Worm (Caenorhabditis elegans) whole organism, midembryonic: ENCODE data around the gene cpg-8.

Experiments used
- T22C8.4 ChIP-seq: fragments of 200-800 bp; sonication (Bioruptor generic); IDR thresholded peaks from 2 replicates; pipeline ENCODE4 v1.3.6; 2022; ENCODE audit warnings: missing genetic modification characterization, missing compliant biosample characterization
- cog-1 ChIP-seq: sonication (generic microtip); optimal IDR thresholded peaks from 2 replicates; lab custom pipeline; 2016; ENCODE audit warnings: missing genetic modification characterization, missing compliant biosample characterization
- flt-1 ChIP-seq: fragments of 200-800 bp; sonication (Bioruptor generic); IDR thresholded peaks from 2 replicates; pipeline ENCODE4 v1.3.6; 2022; ENCODE audit warnings: missing genetic modification characterization, missing compliant biosample characterization
- klf-2 ChIP-seq: fragments of 200-800 bp; sonication (Bioruptor generic); conservative IDR thresholded peaks from 2 replicates; pipeline ENCODE4 v1.3.6; 2022; ENCODE audit warnings: missing genetic modification reagents, missing genetic modification characterization, missing compliant biosample characterization
- med-1 ChIP-seq: sonication (generic microtip); optimal IDR thresholded peaks from 2 replicates; lab custom pipeline; 2017; ENCODE audit warnings: missing genetic modification characterization, mild to moderate bottlenecking, missing compliant biosample characterization, antibody characterized with exemption, missing genetic modification reagents; ENCODE audit not compliant: insufficient read depth
- ref-1 ChIP-seq: fragments of 200-800 bp; sonication (Bioruptor generic); conservative IDR thresholded peaks from 2 replicates; pipeline ENCODE4 v1.3.6; 2022; ENCODE audit warnings: missing genetic modification reagents, missing genetic modification characterization, missing compliant biosample characterization
- tab-1 ChIP-seq: fragments of 200-800 bp; sonication (Bioruptor generic); IDR thresholded peaks from 2 replicates; pipeline ENCODE4 v1.3.6; 2022; ENCODE audit warnings: missing genetic modification characterization, missing compliant biosample characterization
- ztf-23 ChIP-seq: fragments of 200-800 bp; sonication (Bioruptor generic); IDR thresholded peaks from 2 replicates; pipeline ENCODE4 v1.3.6; 2022; ENCODE audit warnings: missing genetic modification reagents, missing genetic modification characterization, missing compliant biosample characterization
- ztf-29 ChIP-seq: fragments of 200-800 bp; sonication (Bioruptor generic); IDR thresholded peaks from 2 replicates; pipeline ENCODE4 v1.3.6; 2022; ENCODE audit warnings: missing genetic modification reagents, missing genetic modification characterization, missing compliant biosample characterization

Gene cpg-8

DNA sequence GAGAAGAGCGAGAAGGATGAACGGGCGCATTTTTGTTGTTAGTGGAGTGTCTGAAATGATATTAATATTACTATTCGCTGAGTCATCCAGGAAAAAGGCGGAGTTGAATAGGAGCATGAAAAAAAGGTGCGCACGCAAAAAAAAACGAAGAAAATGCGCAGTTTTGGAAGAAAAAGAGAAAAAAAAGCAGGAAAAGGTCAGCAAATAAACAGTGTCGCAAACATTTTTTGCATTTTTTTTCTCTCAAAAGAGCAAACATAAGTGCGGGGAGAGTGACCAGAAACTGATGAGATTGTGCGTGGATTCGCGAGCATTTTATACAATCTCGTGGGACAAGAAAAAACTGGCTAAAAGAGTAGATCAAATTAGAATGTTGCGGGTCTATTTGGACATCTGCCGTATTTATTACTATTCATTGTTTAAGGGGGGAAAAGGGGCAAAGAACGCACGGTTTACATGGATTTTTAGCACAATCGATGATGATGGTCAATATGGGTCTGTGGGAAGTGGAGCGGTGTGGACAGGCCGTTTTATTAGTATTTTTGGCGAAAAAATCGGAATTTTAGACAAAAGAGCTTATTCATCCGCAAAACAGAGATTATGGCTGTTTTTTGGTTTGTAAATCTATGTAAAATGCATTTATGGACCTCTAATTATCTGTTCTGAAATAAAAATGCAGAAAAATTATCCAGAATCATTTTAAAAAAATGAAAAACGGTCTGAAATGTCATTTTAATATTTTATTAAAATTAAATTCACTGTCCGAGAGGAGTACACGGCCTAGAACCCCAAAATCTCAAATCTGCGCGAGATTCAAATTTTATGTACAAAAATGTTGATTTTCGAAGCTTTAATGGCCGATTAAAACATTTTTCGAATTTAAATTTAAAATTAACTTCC lies at the start of gene cpg-8:
cpg-8 (minus strand) TSS at position 51 of the 900 bp plus-strand sequence.
- TF ChIP-seq ztf-23 (no peak), klf-2 (GFP tag; lab: Robert Waterston, UW) (no peak), med-1 (GFP tag; lab: Kevin White, UChicago) (no peak), ref-1 (GFP tag; lab: Robert Waterston, UW) (no peak), tab-1 (no peak), flt-1 (no peak), ztf-29 (GFP tag; lab: Robert Waterston, UW) (no peak), cog-1 (no peak), T22C8.4 (GFP tag; lab: Robert Waterston, UW) (no peak)

DNA sequence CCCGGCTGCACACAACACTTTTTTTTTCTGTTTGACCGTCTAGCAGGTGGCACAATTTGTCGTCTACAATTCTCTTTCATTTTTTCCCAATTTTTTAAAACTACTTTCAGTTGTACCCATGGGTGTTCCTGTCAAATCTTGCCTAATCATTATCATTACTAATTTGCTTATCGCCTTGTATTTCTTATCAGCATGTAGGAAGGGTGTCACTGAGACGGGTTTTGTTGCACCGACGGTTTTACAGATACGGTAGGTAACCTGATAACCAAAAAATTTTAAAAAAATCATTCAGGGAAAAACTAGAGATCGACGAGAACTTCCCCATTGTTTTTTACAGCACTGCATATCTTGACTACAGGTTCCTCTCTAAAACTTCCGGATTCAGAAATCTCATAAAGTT lies 45.5 kb upstream of the cpg-8 start, which contains the start of gene F39G3.2:
F39G3.2 (plus strand) TSS at position 105 of the 400 bp plus-strand sequence.
- TF ChIP-seq ref-1 (GFP tag; lab: Robert Waterston, UW) (no peak), flt-1 (no peak), T22C8.4 (GFP tag; lab: Robert Waterston, UW) (no peak), cog-1 (no peak), med-1 (GFP tag; lab: Kevin White, UChicago) (no peak), tab-1 (no peak), ztf-29 (GFP tag; lab: Robert Waterston, UW) (no peak), klf-2 (GFP tag; lab: Robert Waterston, UW) (no peak), ztf-23 (no peak)

DNA sequence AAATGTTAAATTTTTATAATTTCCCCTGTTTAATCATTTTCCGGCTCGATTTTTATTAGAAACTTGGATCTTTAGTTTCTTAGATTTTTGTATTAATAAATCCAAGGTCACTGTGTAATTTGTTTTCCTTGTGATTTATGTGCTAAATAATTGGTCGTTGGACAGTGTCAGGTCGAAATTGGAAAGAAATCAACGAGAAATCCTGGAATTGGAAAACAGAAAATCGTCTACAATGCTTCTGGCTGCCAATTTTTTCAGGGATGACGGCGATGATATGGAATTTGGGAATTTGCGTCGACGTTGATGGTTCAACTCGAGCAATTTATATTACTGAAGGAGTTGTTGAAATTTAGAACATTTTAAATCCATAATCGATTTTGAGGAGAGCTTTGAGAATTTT lies 42.4 kb upstream of the cpg-8 start:
- TF ChIP-seq klf-2 (GFP tag; lab: Robert Waterston, UW) = no peak
- TF ChIP-seq ztf-29 (GFP tag; lab: Robert Waterston, UW) = no peak
- no peak for TF ChIP-seq tab-1
- no peak for TF ChIP-seq ztf-23
- no peak for TF ChIP-seq flt-1

- TF ChIP-seq klf-2 (GFP tag; lab: Robert Waterston, UW) = no peak
- no peak for TF ChIP-seq tab-1
- no peak for TF ChIP-seq flt-1
- no peak for TF ChIP-seq ztf-23
- TF ChIP-seq ref-1 (GFP tag; lab: Robert Waterston, UW) = no peak
- TF ChIP-seq cog-1 = no peak
- TF ChIP-seq T22C8.4 (GFP tag; lab: Robert Waterston, UW) = no peak
- no peak for TF ChIP-seq ztf-29 (GFP tag; lab: Robert Waterston, UW)
- no peak for TF ChIP-seq med-1 (GFP tag; lab: Kevin White, UChicago)
Measured at ce11 chrV:4733952-4734351, 41.7 kb upstream of the cpg-8 start.

- TF ChIP-seq ref-1 (GFP tag; lab: Robert Waterston, UW) = peak; percentile 64; the same call in 1 of the 2 replicates
- peak; percentile 96 for TF ChIP-seq med-1 (GFP tag; lab: Kevin White, UChicago)
- peak; percentile 77 for TF ChIP-seq ztf-29 (GFP tag; lab: Robert Waterston, UW)
- peak; percentile 81 for TF ChIP-seq cog-1
- TF ChIP-seq klf-2 (GFP tag; lab: Robert Waterston, UW) = peak; percentile 81
- peak; percentile 92 for TF ChIP-seq flt-1
- TF ChIP-seq T22C8.4 (GFP tag; lab: Robert Waterston, UW) = peak; percentile 85
- TF ChIP-seq tab-1 = peak; percentile 92
- TF ChIP-seq ztf-23 = peak; percentile 91
Measured at ce11 chrV:4731154-4731961, 39.1 kb upstream of the cpg-8 start, which contains the start of gene F39G3.3. Gene F39G3.3, plus strand, starts transcription at chrV:4731911.

- TF ChIP-seq cog-1 (no peak), ztf-29 (GFP tag; lab: Robert Waterston, UW) (no peak), T22C8.4 (GFP tag; lab: Robert Waterston, UW) (no peak), klf-2 (GFP tag; lab: Robert Waterston, UW) (no peak)
Measured at ce11 chrV:4730075-4730474, 37.8 kb upstream of the cpg-8 start, which contains the start of gene tig-2. Gene tig-2, minus strand, starts transcription at chrV:4730161.

DNA sequence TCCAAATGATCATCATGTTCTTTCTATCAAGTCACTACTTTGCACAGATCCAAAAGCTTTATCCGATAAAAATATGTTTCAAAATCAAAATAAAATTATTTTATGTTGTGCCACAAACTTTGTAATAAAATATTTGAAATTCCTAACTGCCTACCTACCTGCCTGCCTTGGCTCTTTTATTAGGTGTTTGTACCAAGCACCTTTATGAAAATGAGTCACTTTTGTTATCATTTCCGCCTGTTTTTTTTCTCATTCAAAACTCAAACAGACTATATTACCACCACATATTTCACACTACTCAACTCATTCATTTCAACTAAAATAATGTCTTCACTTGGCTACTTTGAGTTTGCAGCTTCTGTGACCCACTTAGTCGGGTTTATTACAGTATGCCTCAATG lies 32.2 kb upstream of the cpg-8 start, which contains the start of gene F39G3.4:
F39G3.4 (plus strand) TSS at position 301 of the 400 bp plus-strand sequence.
- TF ChIP-seq cog-1 (no peak), tab-1 (no peak), flt-1 (no peak), med-1 (GFP tag; lab: Kevin White, UChicago) (no peak), T22C8.4 (GFP tag; lab: Robert Waterston, UW) (no peak), ztf-23 (no peak), ztf-29 (GFP tag; lab: Robert Waterston, UW) (no peak), ref-1 (GFP tag; lab: Robert Waterston, UW) (no peak), klf-2 (GFP tag; lab: Robert Waterston, UW) (no peak)

- TF ChIP-seq ref-1 (GFP tag; lab: Robert Waterston, UW) = no peak
- no peak for TF ChIP-seq med-1 (GFP tag; lab: Kevin White, UChicago)
- no peak for TF ChIP-seq flt-1
- TF ChIP-seq T22C8.4 (GFP tag; lab: Robert Waterston, UW) = no peak
- no peak for TF ChIP-seq klf-2 (GFP tag; lab: Robert Waterston, UW)
- no peak for TF ChIP-seq ztf-29 (GFP tag; lab: Robert Waterston, UW)
- no peak for TF ChIP-seq cog-1
- no peak for TF ChIP-seq tab-1
- no peak for TF ChIP-seq ztf-23
Measured at ce11 chrV:4722314-4722713, 30.1 kb upstream of the cpg-8 start, which contains the start of gene F39G3.5. Gene F39G3.5, plus strand, starts transcription at chrV:4722614.

DNA sequence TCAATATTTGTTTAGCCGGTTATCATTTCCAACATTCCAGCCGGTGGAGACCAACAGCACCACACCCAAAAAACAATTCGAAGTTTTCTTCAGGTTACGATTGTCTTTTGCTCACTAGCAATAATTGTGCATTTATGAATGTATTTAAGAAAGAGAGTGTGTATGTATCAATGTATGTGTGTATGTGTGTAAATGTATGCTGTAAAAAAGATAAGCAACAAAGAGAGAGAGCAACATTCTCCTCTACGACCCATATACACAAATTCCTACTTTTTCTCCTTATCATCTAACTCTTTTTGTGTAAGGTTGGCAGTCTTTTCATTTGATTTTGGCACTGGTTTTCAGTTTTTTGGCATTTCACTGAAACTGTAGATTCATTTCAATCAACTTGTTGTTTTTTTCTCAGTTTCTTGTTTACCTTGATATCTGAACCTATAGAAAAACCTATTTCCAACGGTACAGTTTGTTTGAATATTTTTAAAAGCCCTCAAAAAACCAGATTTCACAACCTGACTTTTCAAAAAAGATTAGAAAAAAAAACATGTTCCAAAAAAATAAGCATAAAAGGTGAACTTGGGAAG lies 28.7 kb upstream of the cpg-8 start:
- TF ChIP-seq med-1 (GFP tag; lab: Kevin White, UChicago) (no peak), tab-1 (no peak), klf-2 (GFP tag; lab: Robert Waterston, UW) (no peak), cog-1 (no peak), ztf-23 (no peak), T22C8.4 (GFP tag; lab: Robert Waterston, UW) (no peak), ref-1 (GFP tag; lab: Robert Waterston, UW) (no peak), flt-1 (no peak), ztf-29 (GFP tag; lab: Robert Waterston, UW) (no peak)
